Worm (Caenorhabditis elegans): ENCODE measurements around the gene ZK1098.6.

DNA sequence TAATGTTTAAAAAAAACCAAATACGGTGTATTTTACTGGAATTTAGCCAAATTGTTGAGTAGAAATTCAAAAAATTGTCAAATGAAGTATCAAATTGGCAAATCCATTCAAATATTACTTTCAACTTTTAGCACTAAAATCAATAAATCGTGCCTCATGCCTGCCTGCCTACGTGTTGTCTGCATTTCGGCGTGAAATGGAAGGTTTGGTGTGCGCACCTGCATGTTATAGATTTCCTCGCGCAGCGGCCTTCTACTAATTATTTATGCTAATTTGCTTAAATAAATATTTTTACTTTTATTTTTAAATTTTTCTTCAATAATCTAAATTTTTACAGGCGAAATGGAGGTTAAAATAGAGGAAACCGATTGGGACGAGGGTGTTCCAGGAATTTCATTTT lies 1.9 kb downstream of the ZK1098.6 start, which contains the start of gene ZK1098.2:
- TF ChIP-seq unc-86 (tag; optimal IDR thresholded peaks at IDR 0.05) (no peak), nfya-1 (tag; optimal IDR thresholded peaks at IDR 0.05) (no peak), ama-1 (optimal IDR thresholded peaks at IDR 0.05) (no peak), pha-4 (tag; optimal IDR thresholded peaks at IDR 0.05) (no peak)

Measured in whole organism, late embryonic.